Worm (Caenorhabditis elegans) whole organism, late embryonic: ENCODE results near the gene F09C6.11.

Experiments used
- ceh-9 ChIP-seq: sonication (generic microtip); optimal IDR thresholded peaks from 2 replicates; lab custom pipeline; 2016; ENCODE audit warnings: mild to moderate bottlenecking, missing genetic modification characterization, inconsistent platforms, missing compliant biosample characterization
- elt-2 ChIP-seq: sonication (generic microtip); optimal IDR thresholded peaks from 2 replicates; lab custom pipeline; 2016; ENCODE audit warnings: missing genetic modification reagents, missing genetic modification characterization, missing compliant biosample characterization
- fkh-10 ChIP-seq: fragments of 150-350 bp; optimal IDR thresholded peaks from 2 replicates; lab custom pipeline; 2014; ENCODE audit warnings: missing biosample characterization, missing genetic modification reagents, missing genetic modification characterization
- fkh-6 ChIP-seq: sonication (generic microtip); optimal IDR thresholded peaks from 2 replicates; lab custom pipeline; 2016; ENCODE audit warnings: missing genetic modification characterization, missing compliant biosample characterization
- nhr-11 ChIP-seq: fragments of 150-350 bp; optimal IDR thresholded peaks from 2 replicates; lab custom pipeline; 2014; ENCODE audit warnings: missing biosample characterization, missing genetic modification characterization
- npax-4 ChIP-seq: sonication (generic microtip); optimal IDR thresholded peaks from 2 replicates; lab custom pipeline; 2016; ENCODE audit warnings: missing genetic modification characterization, missing compliant biosample characterization

ce11 chrV:16865404-16865803, 16.7 kb downstream of the F09C6.11 start, which contains the start of gene clec-28:
- no peak for TF ChIP-seq ceh-9 (tag; lab: Kevin White, UChicago)
- no peak for TF ChIP-seq npax-4 (tag; lab: Kevin White, UChicago)
- TF ChIP-seq fkh-6, result no peak
- TF ChIP-seq nhr-11 (tag; lab: Kevin White, UChicago), result no peak
- no peak for TF ChIP-seq fkh-10
- TF ChIP-seq elt-2, result no peak
